Fruit fly (Drosophila melanogaster) S2 (cell line): ENCODE data around the gene CG8004.

ENCODE experiments used
- CG8478 ChIP-seq: fragments of >200 bp; optimal IDR thresholded peaks from 2 replicates; lab custom pipeline; 2018
- CTCF ChIP-seq, 2 experiments: fragments of >200 bp; optimal IDR thresholded peaks; 2 replicates each; lab custom pipeline; 2018

DNA sequence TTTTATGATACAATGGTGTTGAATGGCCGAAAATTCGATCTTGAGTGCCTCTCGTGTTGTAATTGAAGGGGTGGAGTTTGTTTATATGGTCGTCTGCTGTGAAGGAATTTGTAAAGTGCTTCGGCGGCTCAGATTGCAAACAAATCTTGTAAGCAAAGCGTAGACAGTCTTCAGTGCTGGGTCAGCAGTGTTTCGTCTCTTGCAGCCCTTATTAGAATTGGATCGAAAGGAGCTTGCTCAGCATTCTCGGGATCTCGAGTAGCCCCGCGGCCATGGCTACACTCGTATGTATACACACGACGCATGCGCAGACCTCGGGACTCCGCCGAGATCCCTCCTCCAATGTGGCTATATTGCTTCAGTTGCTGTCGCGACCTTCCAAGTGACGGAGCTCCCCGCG is 49.8 kb upstream of the CG8004 start:
- TF ChIP-seq CG8478 (lab: Kevin White, UChicago): no peak
- TF ChIP-seq CTCF (optimal IDR thresholded peaks at IDR 0.05; lab: Kevin White, UChicago): no peak
